Worm (Caenorhabditis elegans): ENCODE measurements around the gene asg-2.
A peak's percentile ranks its signal among the peaks of the same experiment; 100 is the strongest.

asg-2 gene

DNA sequence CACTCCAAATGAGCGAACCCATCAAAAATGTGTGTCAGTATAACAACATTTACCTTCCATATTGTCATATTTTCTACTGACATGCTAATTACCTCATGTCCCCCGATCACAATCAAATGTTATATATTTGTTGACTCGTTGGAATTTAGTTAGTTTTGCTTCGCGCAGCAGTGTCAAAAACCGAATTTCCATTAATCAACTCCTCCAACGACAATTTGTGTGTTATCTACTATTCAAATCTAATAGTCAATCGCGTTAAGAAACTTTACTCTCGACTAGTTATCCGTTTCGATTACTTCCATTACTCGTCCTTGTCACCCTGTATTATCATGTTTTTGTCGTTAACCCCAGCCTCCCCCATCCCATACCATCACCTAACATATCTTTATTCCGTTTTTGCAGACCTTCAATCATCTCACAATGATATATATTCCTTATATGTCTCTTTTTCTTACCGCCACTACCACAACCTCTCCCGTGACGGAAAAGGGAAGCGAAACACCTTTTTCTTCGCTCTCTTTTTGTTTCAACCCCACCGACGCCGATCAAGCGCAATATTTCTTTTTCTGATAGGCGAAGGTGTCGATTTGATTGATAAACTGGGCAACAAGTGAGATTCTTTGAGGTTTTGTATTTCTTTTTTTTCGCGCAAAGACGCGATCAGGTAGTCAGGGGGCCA is 45.1 kb upstream of the asg-2 start:
- TF ChIP-seq die-1 (tag; optimal IDR thresholded peaks at IDR 0.05) (no peak), ceh-58 (GFP tag; IDR thresholded peaks at IDR 0.05) (no peak), cebp-1 (GFP tag; IDR thresholded peaks at IDR 0.05) (no peak), cebp-1 (tag; optimal IDR thresholded peaks at IDR 0.05) (peak; percentile 48), nhr-80 (tag; optimal IDR thresholded peaks at IDR 0.05) (peak; percentile 28), madf-3 (GFP tag; IDR thresholded peaks at IDR 0.05) (no peak), T26A5.8 (tag; optimal IDR thresholded peaks at IDR 0.05) (no peak)

DNA sequence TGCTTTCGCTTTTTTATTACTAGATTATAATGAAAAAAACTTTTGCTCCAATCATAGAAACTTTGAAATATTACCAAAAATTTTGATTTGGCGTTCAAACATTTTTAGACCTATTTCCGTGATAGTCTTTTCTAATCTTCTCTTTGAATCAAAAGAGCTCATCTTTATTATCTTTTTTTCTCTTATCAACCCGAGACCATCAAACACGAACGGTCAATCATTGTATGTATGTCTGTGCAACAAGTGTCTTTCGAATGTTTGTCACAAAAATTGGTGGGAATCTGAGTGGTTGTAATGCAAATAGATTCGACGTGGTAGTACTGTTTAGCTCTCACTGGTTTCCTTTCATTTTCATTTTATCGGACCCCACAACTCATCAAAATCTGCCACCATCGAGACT is 41.3 kb upstream of the asg-2 start, which contains the start of gene M03A8.3:
Gene M03A8.3, plus strand, starts transcription at position 278 of the 400 bp plus-strand sequence.
- TF ChIP-seq madf-8 (GFP tag; conservative IDR thresholded peaks at IDR 0.05) (no peak), sdz-38 (tag; optimal IDR thresholded peaks at IDR 0.05) (no peak), nhr-27 (tag; optimal IDR thresholded peaks at IDR 0.05) (no peak), ztf-25 (GFP tag; IDR thresholded peaks at IDR 0.05) (no peak), lin-35 (GFP tag; optimal IDR thresholded peaks at IDR 0.05) (no peak), nhr-80 (tag; optimal IDR thresholded peaks at IDR 0.05) (peak; percentile 46)

DNA sequence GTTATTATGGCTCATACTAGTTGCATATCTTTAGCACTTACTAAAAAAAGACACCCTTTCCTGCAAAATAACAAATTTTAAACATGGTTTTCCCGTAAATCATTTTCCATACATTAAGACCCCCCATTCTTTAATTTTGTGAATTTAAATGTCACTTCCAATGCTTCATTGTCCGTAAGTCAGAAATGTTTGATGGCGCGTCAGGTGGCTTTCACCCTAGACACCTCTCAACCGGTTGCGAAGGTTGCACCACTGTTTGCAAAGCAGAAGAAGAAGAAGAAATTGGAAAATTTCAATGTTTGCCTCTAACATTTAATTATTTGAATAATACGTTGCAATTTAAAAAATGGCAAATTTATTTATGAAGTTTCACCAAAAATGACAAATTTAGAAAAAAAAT is 39.5 kb upstream of the asg-2 start:
- TF ChIP-seq attf-5 (GFP tag; optimal IDR thresholded peaks at IDR 0.05) (no peak), D2030.7 (GFP tag; IDR thresholded peaks at IDR 0.05) (no peak), dpff-1 (tag; optimal IDR thresholded peaks at IDR 0.05) (no peak), ccch-3 (GFP tag; optimal IDR thresholded peaks at IDR 0.05) (no peak), ZK185.1 (tag; optimal IDR thresholded peaks at IDR 0.05; ENCODE audit: poor library complexity, severe bottlenecking) (no peak), egrh-3 (GFP tag; IDR thresholded peaks at IDR 0.05) (no peak), F57C9.4 (tag; optimal IDR thresholded peaks at IDR 0.05) (no peak)

DNA sequence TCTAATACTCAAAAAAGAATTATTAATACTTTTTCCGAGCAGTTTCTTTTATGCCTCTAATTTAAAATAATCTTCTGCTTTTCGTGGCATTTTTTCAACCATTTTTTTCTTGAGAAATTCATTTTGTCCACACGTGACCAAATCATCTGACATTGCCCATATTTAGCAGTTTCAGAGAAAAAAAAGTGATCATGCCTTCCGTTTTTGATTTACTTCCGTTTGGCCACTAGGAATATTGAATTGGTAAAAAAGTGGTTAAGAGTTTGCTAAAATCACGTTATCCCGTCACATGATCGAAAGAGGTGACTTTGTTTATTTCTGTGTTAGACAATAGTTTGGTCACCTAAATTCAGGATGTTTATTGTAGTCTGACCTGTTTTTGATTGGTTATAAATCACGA is 36.7 kb upstream of the asg-2 start:
- TF ChIP-seq hmg-20 (GFP tag; IDR thresholded peaks at IDR 0.05), result no peak
- peak; percentile 44; the same call in 1 of the 2 replicates for TF ChIP-seq C06A6.2 (GFP tag; conservative IDR thresholded peaks at IDR 0.05)

DNA sequence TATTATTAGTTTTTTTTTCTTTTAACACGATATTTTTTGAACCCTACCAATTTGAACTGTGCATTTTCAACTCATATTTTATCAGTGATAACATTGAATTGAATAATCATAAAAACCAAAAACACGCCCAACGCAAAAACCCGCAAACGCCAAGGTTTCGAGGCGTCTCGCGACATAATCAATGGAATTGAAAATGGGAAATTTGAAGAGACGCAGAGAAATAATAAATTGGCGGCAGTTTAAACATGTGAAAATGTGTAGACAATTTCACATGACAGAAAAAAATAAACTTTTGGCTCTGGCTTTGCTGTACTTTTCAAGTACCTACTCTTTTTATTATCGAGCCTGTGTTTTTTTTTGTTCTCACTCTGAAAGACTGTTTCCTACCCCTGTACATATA is 36.2 kb upstream of the asg-2 start:
- TF ChIP-seq T07F8.4 (tag; optimal IDR thresholded peaks at IDR 0.05) (no peak), madf-6 (GFP tag; IDR thresholded peaks at IDR 0.05) (no peak), ama-1 (optimal IDR thresholded peaks at IDR 0.05) (peak; percentile 12), ama-1 (GFP tag; optimal IDR thresholded peaks at IDR 0.05) (no peak), nhr-27 (tag; optimal IDR thresholded peaks at IDR 0.05) (no peak), Y53G8AR.9 (GFP tag; conservative IDR thresholded peaks at IDR 0.05) (0 out of 2 replicates have a peak, but pooled peaks have one; percentile 30), madf-3 (GFP tag; IDR thresholded peaks at IDR 0.05) (no peak), ceh-58 (GFP tag; IDR thresholded peaks at IDR 0.05) (no peak), B0261.1 (tag; optimal IDR thresholded peaks at IDR 0.05) (no peak), F37B4.10 (GFP tag; IDR thresholded peaks at IDR 0.05) (no peak), aptf-3 (GFP tag; IDR thresholded peaks at IDR 0.05) (no peak), rpc-1 (optimal IDR thresholded peaks at IDR 0.05) (no peak), rpc-1 (tag; optimal IDR thresholded peaks at IDR 0.05) (no peak), mel-28 (tag; optimal IDR thresholded peaks at IDR 0.05; ENCODE audit: borderline replicate concordance) (no peak), C06A6.2 (GFP tag; conservative IDR thresholded peaks at IDR 0.05) (no peak), snpc-4 (GFP tag; optimal IDR thresholded peaks at IDR 0.05) (no peak), snpc-4 (tag; optimal IDR thresholded peaks at IDR 0.05) (peak in 1 of 4 experiments; percentile 5), D2030.7 (GFP tag; IDR thresholded peaks at IDR 0.05) (no peak), zfh-2 (GFP tag; conservative IDR thresholded peaks at IDR 0.05) (no peak), snpc-3.4 (tag; optimal IDR thresholded peaks at IDR 0.05) (no peak), xnd-1 (tag; optimal IDR thresholded peaks at IDR 0.05) (no peak), lin-54 (GFP tag; optimal IDR thresholded peaks at IDR 0.05) (peak; percentile 78), K11D2.4 (GFP tag; IDR thresholded peaks at IDR 0.05) (no peak), B0035.1 (tag; optimal IDR thresholded peaks at IDR 0.05) (no peak), dpff-1 (tag; optimal IDR thresholded peaks at IDR 0.05) (no peak), hmg-20 (GFP tag; IDR thresholded peaks at IDR 0.05) (no peak), somi-1 (GFP tag; optimal IDR thresholded peaks at IDR 0.05) (no peak), aptf-2 (GFP tag; conservative IDR thresholded peaks at IDR 0.05) (no peak)

All from whole organism, young adult.